Worm (Caenorhabditis elegans) whole organism, mixed stage, embryonic: Measurements from ENCODE around the gene srz-6.
A peak's percentile ranks its signal among the peaks of the same experiment; 100 is the strongest.

Experiments used
- bed-3 ChIP-seq: fragments of 200-800 bp; sonication (Bioruptor generic); optimal IDR thresholded peaks from 3 replicates; lab custom pipeline; 2018; ENCODE audit warnings: mild to moderate bottlenecking, missing genetic modification characterization, moderate library complexity, missing compliant biosample characterization
- blmp-1 ChIP-seq: fragments of 150-350 bp; optimal IDR thresholded peaks from 2 replicates; lab custom pipeline; 2014; ENCODE audit warnings: missing biosample characterization, missing genetic modification characterization
- ceh-39 ChIP-seq: fragments of 150-350 bp; optimal IDR thresholded peaks from 2 replicates; lab custom pipeline; 2014; ENCODE audit warnings: missing biosample characterization, missing genetic modification characterization
- ceh-43 ChIP-seq: fragments of 200-800 bp; sonication (Bioruptor generic); optimal IDR thresholded peaks from 2 replicates; lab custom pipeline; 2018; ENCODE audit warnings: mild to moderate bottlenecking, missing genetic modification characterization, moderate library complexity, missing compliant biosample characterization
- ces-1 ChIP-seq: fragments of 150-350 bp; optimal IDR thresholded peaks from 2 replicates; lab custom pipeline; 2014; ENCODE audit warnings: missing biosample characterization, missing genetic modification reagents, missing genetic modification characterization
- cnd-1 ChIP-seq: fragments of 200-800 bp; sonication (Bioruptor generic); optimal IDR thresholded peaks from 2 replicates; lab custom pipeline; 2018; ENCODE audit warnings: mild to moderate bottlenecking, missing genetic modification characterization, missing compliant biosample characterization
- elt-3 ChIP-seq: fragments of 150-350 bp; optimal IDR thresholded peaks from 2 replicates; lab custom pipeline; 2014; ENCODE audit warnings: missing biosample characterization, missing genetic modification characterization
- flh-1 ChIP-seq: fragments of 200-800 bp; sonication (Bioruptor generic); optimal IDR thresholded peaks from 2 replicates; lab custom pipeline; 2018; ENCODE audit warnings: mild to moderate bottlenecking, missing genetic modification characterization, moderate library complexity, missing compliant biosample characterization
- ham-2 ChIP-seq: fragments of 200-800 bp; sonication (Bioruptor generic); optimal IDR thresholded peaks from 2 replicates; lab custom pipeline; 2018; ENCODE audit warnings: mild to moderate bottlenecking, missing genetic modification characterization, missing compliant biosample characterization
- hlh-1 ChIP-seq: fragments of 150-350 bp; optimal IDR thresholded peaks from 2 replicates; lab custom pipeline; 2014; ENCODE audit warnings: missing biosample characterization, missing genetic modification reagents, missing genetic modification characterization
- lin-13 ChIP-seq: fragments of 150-350 bp; optimal IDR thresholded peaks from 2 replicates; lab custom pipeline; 2014; ENCODE audit warnings: missing biosample characterization, missing genetic modification characterization
- lin-32 ChIP-seq: fragments of 200-800 bp; sonication (Bioruptor generic); optimal IDR thresholded peaks from 2 replicates; lab custom pipeline; 2018; ENCODE audit warnings: mild to moderate bottlenecking, missing genetic modification characterization, missing compliant biosample characterization
- lsy-2 ChIP-seq: fragments of 150-350 bp; optimal IDR thresholded peaks from 2 replicates; lab custom pipeline; 2014; ENCODE audit warnings: missing biosample characterization, missing genetic modification characterization
- mab-5 ChIP-seq: fragments of 150-350 bp; optimal IDR thresholded peaks from 2 replicates; lab custom pipeline; 2014; ENCODE audit warnings: missing biosample characterization, missing genetic modification characterization
- mls-2 ChIP-seq: sonication (generic microtip); optimal IDR thresholded peaks from 2 replicates; lab custom pipeline; 2016; ENCODE audit warnings: mild to moderate bottlenecking, missing genetic modification characterization, moderate library complexity, missing compliant biosample characterization
- nhr-12 ChIP-seq: fragments of 150-350 bp; optimal IDR thresholded peaks from 2 replicates; lab custom pipeline; 2014; ENCODE audit warnings: missing biosample characterization, missing genetic modification characterization
- nhr-237 ChIP-seq: fragments of 150-350 bp; optimal IDR thresholded peaks from 2 replicates; lab custom pipeline; 2014; ENCODE audit warnings: missing biosample characterization, missing genetic modification characterization
- nhr-28 ChIP-seq: fragments of 150-350 bp; optimal IDR thresholded peaks from 2 replicates; lab custom pipeline; 2014; ENCODE audit warnings: missing biosample characterization, missing genetic modification characterization
- nhr-76 ChIP-seq: sonication (generic microtip); optimal IDR thresholded peaks from 2 replicates; lab custom pipeline; 2017; ENCODE audit warnings: missing biosample characterization, missing genetic modification characterization
- pha-4 ChIP-seq: fragments of 150-350 bp; optimal IDR thresholded peaks from 2 replicates; lab custom pipeline; 2018; ENCODE audit warnings: missing biosample characterization, missing genetic modification reagents, missing genetic modification characterization
- sptf-1 ChIP-seq: sonication (generic microtip); optimal IDR thresholded peaks from 2 replicates; lab custom pipeline; 2017; ENCODE audit warnings: mild to moderate bottlenecking, missing genetic modification characterization, moderate library complexity, missing compliant biosample characterization
- tbx-8 ChIP-seq: fragments of 200-800 bp; sonication (Bioruptor generic); optimal IDR thresholded peaks from 2 replicates; lab custom pipeline; 2018; ENCODE audit warnings: mild to moderate bottlenecking, missing genetic modification characterization, moderate library complexity, missing compliant biosample characterization
- unc-120 ChIP-seq: sonication (generic microtip); optimal IDR thresholded peaks from 2 replicates; lab custom pipeline; 2017; ENCODE audit warnings: missing genetic modification characterization, missing compliant biosample characterization; ENCODE audit not compliant: poor library complexity, severe bottlenecking
- unc-39 ChIP-seq: fragments of 150-350 bp; optimal IDR thresholded peaks from 2 replicates; lab custom pipeline; 2014; ENCODE audit warnings: missing biosample characterization, missing genetic modification characterization
- unc-62 ChIP-seq: fragments of 150-350 bp; optimal IDR thresholded peaks from 2 replicates; lab custom pipeline; 2014; ENCODE audit warnings: missing biosample characterization, missing genetic modification reagents, missing genetic modification characterization
- zip-8 ChIP-seq: fragments of 150-350 bp; optimal IDR thresholded peaks from 2 replicates; lab custom pipeline; 2014; ENCODE audit warnings: missing biosample characterization, missing genetic modification characterization
- ztf-11 ChIP-seq: fragments of 150-350 bp; optimal IDR thresholded peaks from 2 replicates; lab custom pipeline; 2014; ENCODE audit warnings: missing biosample characterization, missing genetic modification characterization

srz-6 gene

ce11 chrII:12473406-12473805 is 18.6 kb upstream of the srz-6 start, which contains the start of gene srg-17:
srg-17 (plus strand) TSS chrII:12473706.
- TF ChIP-seq mab-5 = no peak
- no peak for TF ChIP-seq tbx-8
- TF ChIP-seq nhr-12 (tag; lab: Kevin White, UChicago) = no peak
- no peak for TF ChIP-seq blmp-1 (tag; lab: Kevin White, UChicago)
- TF ChIP-seq nhr-76 (tag; lab: Kevin White, UChicago) = no peak
- no peak for TF ChIP-seq hlh-1 (tag; lab: Kevin White, UChicago)
- no peak for TF ChIP-seq bed-3
- no peak for TF ChIP-seq ceh-39 (tag; lab: Kevin White, UChicago)
- TF ChIP-seq lin-32 (GFP tag; lab: Kevin White, UChicago) = no peak
- no peak for TF ChIP-seq zip-8 (tag; lab: Kevin White, UChicago)
- no peak for TF ChIP-seq unc-39 (tag; lab: Kevin White, UChicago)
- TF ChIP-seq unc-62 (GFP tag; lab: Kevin White, UChicago) = no peak
- TF ChIP-seq, all 35 proteins: peak for 0

ce11 chrII:12480811-12481210 is 11.2 kb upstream of the srz-6 start, which contains the start of gene arrd-9:
arrd-9 (minus strand) TSS chrII:12480911.
- TF ChIP-seq tbx-8 = no peak
- no peak for TF ChIP-seq bed-3

ce11 chrII:12481645-12482044 is 10.4 kb upstream of the srz-6 start:
- TF ChIP-seq zip-8 (tag; lab: Kevin White, UChicago) = no peak
- TF ChIP-seq sptf-1 = no peak
- TF ChIP-seq ztf-11 = no peak
- no peak for TF ChIP-seq hlh-1 (tag; lab: Kevin White, UChicago)
- TF ChIP-seq elt-3 (tag; lab: Kevin White, UChicago) = no peak
- no peak for TF ChIP-seq mls-2 (tag; lab: Kevin White, UChicago)
- TF ChIP-seq lin-13 (tag; lab: Kevin White, UChicago) = no peak
- TF ChIP-seq ceh-39 (tag; lab: Kevin White, UChicago) = no peak
- no peak for TF ChIP-seq ces-1 (GFP tag; lab: Kevin White, UChicago)
- TF ChIP-seq cnd-1 (tag; lab: Kevin White, UChicago) = no peak
- TF ChIP-seq pha-4 (tag; lab: Kevin White, UChicago) = no peak
- TF ChIP-seq mab-5 = no peak
- no peak for TF ChIP-seq lin-32 (GFP tag; lab: Kevin White, UChicago)
- no peak for TF ChIP-seq nhr-76 (tag; lab: Kevin White, UChicago)
- TF ChIP-seq unc-62 (GFP tag; lab: Kevin White, UChicago) = no peak
- TF ChIP-seq flh-1 (GFP tag; lab: Kevin White, UChicago) = no peak
- no peak for TF ChIP-seq lsy-2
- TF ChIP-seq, all 35 proteins: peak for 0

- TF ChIP-seq elt-3 (tag; lab: Kevin White, UChicago) = no peak
- TF ChIP-seq zip-8 (tag; lab: Kevin White, UChicago) = peak; percentile 44
- TF ChIP-seq, all 35 proteins: peak for 1
These were observed 9.4 kb upstream of the srz-6 start, which contains the start of gene fbxb-102 for ce11 chrII:12482622-12483021. fbxb-102 (plus strand) TSS chrII:12482922.

- TF ChIP-seq nhr-237 (tag; lab: Kevin White, UChicago) (no peak), flh-1 (GFP tag; lab: Kevin White, UChicago) (no peak), ces-1 (GFP tag; lab: Kevin White, UChicago) (no peak), tbx-8 (no peak), mab-5 (no peak), ham-2 (no peak), pha-4 (tag; lab: Kevin White, UChicago) (no peak), hlh-1 (tag; lab: Kevin White, UChicago) (no peak), ceh-43 (GFP tag; lab: Kevin White, UChicago) (no peak), mls-2 (tag; lab: Kevin White, UChicago) (no peak), cnd-1 (tag; lab: Kevin White, UChicago) (no peak)
These were observed 7.0 kb upstream of the srz-6 start, which contains the start of gene F15A4.10 for ce11 chrII:12485060-12485459. F15A4.10 (minus strand) TSS chrII:12485160.

- no peak for TF ChIP-seq unc-120
- TF ChIP-seq pha-4 (tag; lab: Kevin White, UChicago) = no peak
- no peak for TF ChIP-seq tbx-8
- TF ChIP-seq lin-32 (GFP tag; lab: Kevin White, UChicago) = no peak
- TF ChIP-seq nhr-28 (tag; lab: Kevin White, UChicago) = no peak
- TF ChIP-seq blmp-1 (tag; lab: Kevin White, UChicago) = no peak
- TF ChIP-seq ces-1 (GFP tag; lab: Kevin White, UChicago) = no peak
These were observed 3.2 kb upstream of the srz-6 start for ce11 chrII:12488810-12489209.
